Worm (Caenorhabditis elegans) whole organism, L2 larva: ENCODE data around the gene T05A8.11.

Source experiments
- aly-2 ChIP-seq: fragments of 150-350 bp; optimal IDR thresholded peaks from 2 replicates; lab custom pipeline; 2014; ENCODE audit warnings: missing biosample characterization, missing genetic modification characterization
- ama-1 ChIP-seq: fragments of 150-350 bp; optimal IDR thresholded peaks from 2 replicates; lab custom pipeline; 2018; ENCODE audit warnings: inconsistent platforms
- nhr-25 ChIP-seq: fragments of 150-350 bp; sonication (generic microtip); optimal IDR thresholded peaks from 3 replicates; lab custom pipeline; 2014; ENCODE audit warnings: missing biosample characterization, missing genetic modification characterization

ce11 chrII:2736156-2736728, 10.8 kb upstream of the T05A8.11 start, which contains the start of gene T05A8.8:
- TF ChIP-seq nhr-25 (tag; lab: Kevin White, UChicago) (no peak), ama-1 (lab: Kevin White, UChicago) (no peak), aly-2 (tag; lab: Kevin White, UChicago) (no peak)
